Worm (Caenorhabditis elegans) whole organism, late embryonic: Measurements from ENCODE around the gene srsx-31.

Experiments used
- C38D4.7 ChIP-seq: fragments of 200-800 bp; sonication (Bioruptor generic); optimal IDR thresholded peaks from 2 replicates; lab custom pipeline; 2018; ENCODE audit warnings: mild to moderate bottlenecking, missing genetic modification characterization, moderate library complexity, missing compliant biosample characterization
- F13H6.1 ChIP-seq: sonication (generic microtip); optimal IDR thresholded peaks from 2 replicates; lab custom pipeline; 2016; ENCODE audit warnings: missing genetic modification characterization, missing compliant biosample characterization
- Y22D7AL.16 ChIP-seq: sonication (generic microtip); optimal IDR thresholded peaks from 2 replicates; lab custom pipeline; 2016; ENCODE audit warnings: missing genetic modification characterization, missing compliant biosample characterization
- ama-1 ChIP-seq: fragments of 150-350 bp; optimal IDR thresholded peaks from 2 replicates; lab custom pipeline; 2014
- ceh-14 ChIP-seq: sonication (generic microtip); optimal IDR thresholded peaks from 2 replicates; lab custom pipeline; 2016; ENCODE audit warnings: missing genotype, missing genetic modification characterization, missing compliant biosample characterization
- ceh-18 ChIP-seq: sonication (generic microtip); optimal IDR thresholded peaks from 2 replicates; lab custom pipeline; 2016; ENCODE audit warnings: missing genetic modification characterization, missing compliant biosample characterization
- ceh-19 ChIP-seq: fragments of 200-800 bp; sonication (Bioruptor generic); optimal IDR thresholded peaks from 2 replicates; lab custom pipeline; 2018; ENCODE audit warnings: mild to moderate bottlenecking, missing genetic modification characterization, missing compliant biosample characterization
- ceh-2 ChIP-seq: sonication (generic microtip); optimal IDR thresholded peaks from 2 replicates; lab custom pipeline; 2016; ENCODE audit warnings: missing genotype, missing genetic modification characterization, missing compliant biosample characterization
- ceh-22 ChIP-seq: sonication (generic microtip); optimal IDR thresholded peaks from 2 replicates; lab custom pipeline; 2017; ENCODE audit warnings: missing biosample characterization, missing genetic modification characterization
- ceh-30 ChIP-seq: fragments of 150-350 bp; optimal IDR thresholded peaks from 2 replicates; lab custom pipeline; 2014; ENCODE audit warnings: missing biosample characterization, missing genetic modification characterization
- ceh-31 ChIP-seq: sonication (generic microtip); optimal IDR thresholded peaks from 2 replicates; lab custom pipeline; 2016; ENCODE audit warnings: missing genetic modification characterization, missing compliant biosample characterization
- ceh-34 ChIP-seq: sonication (generic microtip); optimal IDR thresholded peaks from 2 replicates; lab custom pipeline; 2016; ENCODE audit warnings: mild to moderate bottlenecking, missing genetic modification characterization, missing compliant biosample characterization
- ceh-48 ChIP-seq: sonication (generic microtip); optimal IDR thresholded peaks from 2 replicates; lab custom pipeline; 2016; ENCODE audit warnings: missing genetic modification characterization, inconsistent platforms, missing compliant biosample characterization
- elt-2 ChIP-seq: sonication (generic microtip); optimal IDR thresholded peaks from 2 replicates; lab custom pipeline; 2016; ENCODE audit warnings: missing genetic modification reagents, missing genetic modification characterization, missing compliant biosample characterization
- ets-4 ChIP-seq: sonication (generic microtip); optimal IDR thresholded peaks from 2 replicates; lab custom pipeline; 2016; ENCODE audit warnings: missing genetic modification characterization, missing compliant biosample characterization
- eyg-1 ChIP-seq: sonication (generic microtip); optimal IDR thresholded peaks from 2 replicates; lab custom pipeline; 2016; ENCODE audit warnings: missing genotype, missing genetic modification characterization, missing compliant biosample characterization
- fkh-10 ChIP-seq: fragments of 150-350 bp; optimal IDR thresholded peaks from 2 replicates; lab custom pipeline; 2014; ENCODE audit warnings: missing biosample characterization, missing genetic modification reagents, missing genetic modification characterization
- fkh-6 ChIP-seq: sonication (generic microtip); optimal IDR thresholded peaks from 2 replicates; lab custom pipeline; 2016; ENCODE audit warnings: missing genetic modification characterization, missing compliant biosample characterization
- gmeb-2 ChIP-seq: sonication (generic microtip); optimal IDR thresholded peaks from 2 replicates; lab custom pipeline; 2016; ENCODE audit warnings: missing genetic modification characterization, inconsistent platforms, missing compliant biosample characterization
- hlh-13 ChIP-seq: fragments of 200-800 bp; sonication (Bioruptor generic); optimal IDR thresholded peaks from 2 replicates; lab custom pipeline; 2018; ENCODE audit warnings: mild to moderate bottlenecking, missing genetic modification characterization, missing compliant biosample characterization
- hlh-30 ChIP-seq: sonication (generic microtip); optimal IDR thresholded peaks from 2 replicates; lab custom pipeline; 2017; ENCODE audit warnings: antibody characterized with exemption, missing genetic modification characterization, missing compliant biosample characterization; ENCODE audit not compliant: insufficient read depth
- hlh-6 ChIP-seq: sonication (generic microtip); optimal IDR thresholded peaks from 2 replicates; lab custom pipeline; 2016; ENCODE audit warnings: missing genotype, missing genetic modification characterization, missing compliant biosample characterization
- lim-6 ChIP-seq: sonication (generic microtip); optimal IDR thresholded peaks from 2 replicates; lab custom pipeline; 2016; ENCODE audit warnings: missing genetic modification characterization, missing compliant biosample characterization
- madf-2 ChIP-seq: sonication (generic microtip); optimal IDR thresholded peaks from 2 replicates; lab custom pipeline; 2017; ENCODE audit warnings: missing genetic modification characterization, missing compliant biosample characterization
- mec-3 ChIP-seq: sonication (generic microtip); optimal IDR thresholded peaks from 2 replicates; lab custom pipeline; 2016; ENCODE audit warnings: borderline replicate concordance, missing genetic modification characterization, missing compliant biosample characterization
- nfya-1 ChIP-seq: sonication (generic microtip); optimal IDR thresholded peaks from 2 replicates; lab custom pipeline; 2017; ENCODE audit warnings: missing genetic modification characterization, mild to moderate bottlenecking, missing compliant biosample characterization, antibody characterized with exemption, moderate library complexity
- nhr-232 ChIP-seq: sonication (generic microtip); optimal IDR thresholded peaks from 2 replicates; lab custom pipeline; 2016; ENCODE audit warnings: missing genetic modification characterization, missing compliant biosample characterization
- pat-9 ChIP-seq: fragments of 200-800 bp; sonication (Bioruptor generic); optimal IDR thresholded peaks from 2 replicates; lab custom pipeline; 2018; ENCODE audit warnings: mild to moderate bottlenecking, missing genetic modification characterization, moderate library complexity, missing compliant biosample characterization
- pha-2 ChIP-seq: sonication (generic microtip); optimal IDR thresholded peaks from 2 replicates; lab custom pipeline; 2017; ENCODE audit warnings: mild to moderate bottlenecking, missing genetic modification characterization, missing compliant biosample characterization
- pqm-1 ChIP-seq: sonication (generic microtip); optimal IDR thresholded peaks from 2 replicates; lab custom pipeline; 2016; ENCODE audit warnings: missing genetic modification characterization, missing compliant biosample characterization
- ref-2 ChIP-seq: sonication (generic microtip); optimal IDR thresholded peaks from 2 replicates; lab custom pipeline; 2016; ENCODE audit warnings: missing genetic modification characterization, missing compliant biosample characterization
- sdc-2 ChIP-seq: sonication (generic microtip); optimal IDR thresholded peaks from 2 replicates; lab custom pipeline; 2016; ENCODE audit warnings: missing genotype, missing genetic modification characterization, missing compliant biosample characterization
- sox-4 ChIP-seq: sonication (generic microtip); optimal IDR thresholded peaks from 2 replicates; lab custom pipeline; 2017; ENCODE audit warnings: mild to moderate bottlenecking, missing genetic modification characterization, inconsistent platforms, missing compliant biosample characterization
- syd-9 ChIP-seq: sonication (generic microtip); optimal IDR thresholded peaks from 2 replicates; lab custom pipeline; 2016; ENCODE audit warnings: mild to moderate bottlenecking, missing genetic modification characterization, moderate library complexity, missing compliant biosample characterization
- tbx-2 ChIP-seq: sonication (generic microtip); optimal IDR thresholded peaks from 2 replicates; lab custom pipeline; 2016; ENCODE audit warnings: missing genetic modification characterization, missing compliant biosample characterization
- ttx-3 ChIP-seq: sonication (generic microtip); optimal IDR thresholded peaks from 2 replicates; lab custom pipeline; 2016; ENCODE audit warnings: missing genetic modification reagents, missing genetic modification characterization, missing compliant biosample characterization
- unc-55 ChIP-seq: sonication (generic microtip); optimal IDR thresholded peaks from 2 replicates; lab custom pipeline; 2017; ENCODE audit warnings: missing biosample characterization, missing genetic modification reagents, missing genetic modification characterization
- unc-86 ChIP-seq: sonication (generic microtip); optimal IDR thresholded peaks from 2 replicates; lab custom pipeline; 2016; ENCODE audit warnings: missing genetic modification characterization, missing compliant biosample characterization

srsx-31 gene

ce11 chrV:11271051-11271450, 16.2 kb upstream of the srsx-31 start, which contains the start of gene clec-222:
Gene clec-222, plus strand, starts transcription at chrV:11271351.
- TF ChIP-seq ceh-30 (tag; lab: Kevin White, UChicago) (no peak), ceh-22 (tag; lab: Kevin White, UChicago) (no peak), fkh-10 (GFP tag; lab: Kevin White, UChicago) (no peak)

ce11 chrV:11268791-11269190, 13.9 kb upstream of the srsx-31 start, which contains the start of gene str-115:
Gene str-115, plus strand, starts transcription at chrV:11269091.
- TF ChIP-seq sox-4 (tag; lab: Kevin White, UChicago) (no peak), tbx-2 (tag; lab: Kevin White, UChicago) (no peak), nhr-232 (tag; lab: Kevin White, UChicago) (no peak), unc-86 (tag; lab: Kevin White, UChicago) (no peak), gmeb-2 (tag; lab: Kevin White, UChicago) (no peak), ceh-14 (tag; lab: Kevin White, UChicago) (no peak), ets-4 (tag; lab: Kevin White, UChicago) (no peak), ceh-2 (tag; lab: Kevin White, UChicago) (no peak), hlh-13 (GFP tag; lab: Kevin White, UChicago) (no peak), fkh-6 (no peak), pqm-1 (tag; lab: Kevin White, UChicago) (no peak), pat-9 (tag; lab: Kevin White, UChicago) (no peak), lim-6 (tag; lab: Kevin White, UChicago) (no peak), elt-2 (no peak), ref-2 (tag; lab: Kevin White, UChicago) (no peak)

ce11 chrV:11266681-11267080, 11.8 kb upstream of the srsx-31 start, which contains the start of gene str-116:
Gene str-116, plus strand, starts transcription at chrV:11266981.
- TF ChIP-seq C38D4.7 (no peak), nfya-1 (tag; lab: Kevin White, UChicago) (no peak), fkh-10 (GFP tag; lab: Kevin White, UChicago) (no peak), pqm-1 (tag; lab: Kevin White, UChicago) (no peak), ceh-34 (tag; lab: Kevin White, UChicago) (no peak), ama-1 (no peak), ttx-3 (tag; lab: Kevin White, UChicago) (no peak), Y22D7AL.16 (tag; lab: Kevin White, UChicago) (no peak), ceh-2 (tag; lab: Kevin White, UChicago) (no peak), ref-2 (tag; lab: Kevin White, UChicago) (no peak), syd-9 (tag; lab: Kevin White, UChicago) (no peak)

- TF ChIP-seq elt-2 (peak; percentile 78), tbx-2 (tag; lab: Kevin White, UChicago) (no peak)
Observed at ce11 chrV:11265482-11265881, 10.6 kb upstream of the srsx-31 start, which contains the start of gene cln-3.1. Gene cln-3.1, minus strand, starts transcription at chrV:11265652.

- TF ChIP-seq ceh-30 (tag; lab: Kevin White, UChicago): no peak
- TF ChIP-seq hlh-13 (GFP tag; lab: Kevin White, UChicago): no peak
- no peak for TF ChIP-seq ceh-48
- TF ChIP-seq unc-55: no peak
- no peak for TF ChIP-seq ceh-18 (tag; lab: Kevin White, UChicago)
- TF ChIP-seq pha-2 (tag; lab: Kevin White, UChicago): no peak
- TF ChIP-seq mec-3 (tag; lab: Kevin White, UChicago): no peak
- TF ChIP-seq ceh-34 (tag; lab: Kevin White, UChicago): no peak
- TF ChIP-seq, all 69 proteins: peak for 0
Observed at ce11 chrV:11263025-11263424, 8.1 kb upstream of the srsx-31 start, which contains the start of gene F07B10.4. Gene F07B10.4, minus strand, starts transcription at chrV:11263125.

- no peak for TF ChIP-seq hlh-6 (tag; lab: Kevin White, UChicago)
- TF ChIP-seq sdc-2: no peak
- no peak for TF ChIP-seq ceh-31 (tag; lab: Kevin White, UChicago)
- TF ChIP-seq F13H6.1: no peak
- TF ChIP-seq lim-6 (tag; lab: Kevin White, UChicago): no peak
- no peak for TF ChIP-seq ceh-19 (GFP tag; lab: Kevin White, UChicago)
- TF ChIP-seq eyg-1: no peak
- no peak for TF ChIP-seq hlh-30 (tag; lab: Kevin White, UChicago)
- TF ChIP-seq ceh-30 (tag; lab: Kevin White, UChicago): no peak
- TF ChIP-seq ttx-3 (tag; lab: Kevin White, UChicago): no peak
- TF ChIP-seq madf-2 (tag; lab: Kevin White, UChicago): no peak
- TF ChIP-seq pqm-1 (tag; lab: Kevin White, UChicago): no peak
- no peak for TF ChIP-seq hlh-13 (GFP tag; lab: Kevin White, UChicago)
- TF ChIP-seq mec-3 (tag; lab: Kevin White, UChicago): no peak
- no peak for TF ChIP-seq unc-86 (tag; lab: Kevin White, UChicago)
- no peak for TF ChIP-seq pat-9 (tag; lab: Kevin White, UChicago)
Observed at ce11 chrV:11260622-11261021, 5.7 kb upstream of the srsx-31 start, which contains the start of gene F07B10.7. Gene F07B10.7, minus strand, starts transcription at chrV:11260722.
